Worm (Caenorhabditis elegans): ENCODE data around the gene F53A3.7.

Gene F53A3.7

DNA sequence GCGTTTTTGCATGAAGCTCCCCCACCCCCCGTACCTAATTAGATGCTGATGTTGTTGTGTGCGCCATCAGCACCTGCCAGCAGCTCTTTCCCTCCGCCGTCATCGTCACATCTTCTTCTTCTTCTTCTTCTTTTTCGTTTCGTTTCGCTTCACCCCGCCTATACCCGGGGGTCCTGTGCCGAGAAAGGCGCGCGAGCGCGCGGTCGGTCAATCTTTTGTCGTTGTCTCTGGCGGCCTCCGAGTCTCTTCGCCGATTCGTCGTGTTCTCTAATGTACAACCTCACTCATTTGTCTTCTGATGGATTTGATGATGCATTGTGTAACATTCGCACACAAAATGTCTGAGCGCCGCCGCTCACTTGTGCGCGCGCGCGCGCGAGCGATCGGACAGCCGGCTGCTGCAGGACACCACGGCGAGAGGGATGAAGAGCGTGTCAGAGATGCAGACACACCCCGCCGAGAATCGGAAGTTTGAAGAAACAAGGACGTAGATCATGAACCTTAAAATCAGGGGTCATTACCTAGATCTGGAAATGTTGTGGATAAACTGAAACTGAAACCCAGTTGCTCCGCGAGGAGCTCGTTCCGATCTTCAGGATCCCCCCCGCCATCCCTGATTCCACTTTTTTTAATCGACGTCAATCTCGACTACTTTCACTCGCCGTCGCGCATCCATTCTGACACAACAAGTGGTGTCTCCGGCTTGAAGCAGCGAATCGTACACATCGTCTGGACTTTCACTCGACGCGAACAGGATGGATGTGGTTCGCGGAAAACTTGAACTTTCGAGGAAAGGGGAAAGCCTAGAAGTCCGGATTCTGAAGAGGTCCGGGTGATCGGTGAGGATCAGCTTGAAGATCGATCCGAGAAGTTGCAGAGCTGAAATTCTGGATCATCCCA is 27.7 kb upstream of the F53A3.7 start:
- TF ChIP-seq elt-3 (tag; optimal IDR thresholded peaks at IDR 0.05) (peak; percentile 30), nhr-2 (tag; optimal IDR thresholded peaks at IDR 0.05) (peak; percentile 47), tbx-8 (GFP tag; optimal IDR thresholded peaks at IDR 0.05) (peak; percentile 74), blmp-1 (tag; optimal IDR thresholded peaks at IDR 0.05) (peak; percentile 60), M03D4.4 (tag; optimal IDR thresholded peaks at IDR 0.05) (peak; percentile 72), bed-3 (GFP tag; optimal IDR thresholded peaks at IDR 0.05) (peak; percentile 42), mab-5 (tag; optimal IDR thresholded peaks at IDR 0.05) (peak; percentile 42), lin-13 (tag; optimal IDR thresholded peaks at IDR 0.05) (no peak), ces-1 (GFP tag; optimal IDR thresholded peaks at IDR 0.05) (peak; percentile 82), ceh-83 (GFP tag; optimal IDR thresholded peaks at IDR 0.05) (peak; percentile 11), unc-62 (GFP tag; optimal IDR thresholded peaks at IDR 0.05) (peak; percentile 98), snpc-4 (tag; optimal IDR thresholded peaks at IDR 0.05) (no peak), pha-4 (tag; optimal IDR thresholded peaks at IDR 0.05) (peak; percentile 91), mep-1 (tag; optimal IDR thresholded peaks at IDR 0.05) (peak; percentile 79), drap-1 (GFP tag; optimal IDR thresholded peaks at IDR 0.05) (peak; percentile 64), lsy-2 (tag; optimal IDR thresholded peaks at IDR 0.05) (peak; percentile 52), nhr-76 (tag; optimal IDR thresholded peaks at IDR 0.05) (no peak), cnd-1 (tag; optimal IDR thresholded peaks at IDR 0.05) (peak; percentile 31), nhr-28 (tag; optimal IDR thresholded peaks at IDR 0.05) (no peak), sptf-1 (tag; optimal IDR thresholded peaks at IDR 0.05) (peak; percentile 89), lin-32 (GFP tag; optimal IDR thresholded peaks at IDR 0.05) (no peak), unc-120 (tag; optimal IDR thresholded peaks at IDR 0.05; ENCODE audit: poor library complexity, severe bottlenecking) (peak; percentile 94), ceh-43 (GFP tag; optimal IDR thresholded peaks at IDR 0.05) (peak; percentile 29), elt-1 (tag; optimal IDR thresholded peaks at IDR 0.05; ENCODE audit: borderline replicate concordance, insufficient read depth) (no peak), hlh-1 (tag; optimal IDR thresholded peaks at IDR 0.05) (peak; percentile 94), zip-8 (tag; optimal IDR thresholded peaks at IDR 0.05) (no peak), sem-2 (GFP tag; optimal IDR thresholded peaks at IDR 0.05) (no peak), mls-2 (tag; optimal IDR thresholded peaks at IDR 0.05) (peak; percentile 83), ceh-39 (tag; optimal IDR thresholded peaks at IDR 0.05) (no peak), ztf-11 (tag; optimal IDR thresholded peaks at IDR 0.05) (peak; percentile 42), nhr-12 (tag; optimal IDR thresholded peaks at IDR 0.05) (peak; percentile 3), nhr-237 (tag; optimal IDR thresholded peaks at IDR 0.05) (peak; percentile 78), ham-2 (GFP tag; optimal IDR thresholded peaks at IDR 0.05) (peak; percentile 98), unc-39 (tag; optimal IDR thresholded peaks at IDR 0.05) (no peak), flh-1 (GFP tag; optimal IDR thresholded peaks at IDR 0.05) (no peak)

DNA sequence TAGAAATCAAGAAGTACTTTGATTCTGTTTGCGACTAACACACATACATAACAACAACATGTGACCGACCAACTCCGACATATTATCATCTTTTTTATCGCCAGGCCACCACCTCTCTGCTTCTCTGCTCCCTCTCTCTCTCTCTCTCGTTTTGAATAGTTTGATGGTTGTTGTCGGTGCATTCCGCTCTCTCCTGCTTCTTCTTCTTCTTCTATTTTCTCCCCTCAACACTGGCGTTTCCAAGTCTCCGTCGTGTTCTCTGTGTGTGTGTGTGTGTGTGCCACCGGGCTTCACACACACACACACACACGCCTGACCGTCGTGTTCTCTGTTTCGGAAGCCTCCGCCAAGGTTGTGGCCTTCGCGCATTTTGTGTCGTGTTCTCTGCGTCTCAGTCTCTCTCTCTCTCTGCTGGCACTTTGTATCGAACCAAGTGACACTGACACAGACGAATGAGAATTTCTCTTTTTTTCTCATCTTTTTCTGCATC is 26.2 kb upstream of the F53A3.7 start:
- TF ChIP-seq nhr-12 (tag; optimal IDR thresholded peaks at IDR 0.05) (no peak), sem-2 (GFP tag; optimal IDR thresholded peaks at IDR 0.05) (no peak), ztf-11 (tag; optimal IDR thresholded peaks at IDR 0.05) (peak; percentile 68), mab-5 (tag; optimal IDR thresholded peaks at IDR 0.05) (peak; percentile 51), ceh-83 (GFP tag; optimal IDR thresholded peaks at IDR 0.05) (peak; percentile 6), tbx-8 (GFP tag; optimal IDR thresholded peaks at IDR 0.05) (no peak), hlh-1 (tag; optimal IDR thresholded peaks at IDR 0.05) (peak; percentile 94), ham-2 (GFP tag; optimal IDR thresholded peaks at IDR 0.05) (peak; percentile 82), snpc-4 (tag; optimal IDR thresholded peaks at IDR 0.05) (no peak), bed-3 (GFP tag; optimal IDR thresholded peaks at IDR 0.05) (no peak), sptf-1 (tag; optimal IDR thresholded peaks at IDR 0.05) (peak; percentile 86), nhr-76 (tag; optimal IDR thresholded peaks at IDR 0.05) (no peak), unc-62 (GFP tag; optimal IDR thresholded peaks at IDR 0.05) (peak; percentile 98), nhr-237 (tag; optimal IDR thresholded peaks at IDR 0.05) (peak; percentile 95), unc-39 (tag; optimal IDR thresholded peaks at IDR 0.05) (no peak), nhr-28 (tag; optimal IDR thresholded peaks at IDR 0.05) (peak; percentile 32), zip-8 (tag; optimal IDR thresholded peaks at IDR 0.05) (no peak), unc-120 (tag; optimal IDR thresholded peaks at IDR 0.05; ENCODE audit: poor library complexity, severe bottlenecking) (peak; percentile 93), blmp-1 (tag; optimal IDR thresholded peaks at IDR 0.05) (peak; percentile 85), M03D4.4 (tag; optimal IDR thresholded peaks at IDR 0.05) (peak; percentile 84), cnd-1 (tag; optimal IDR thresholded peaks at IDR 0.05) (no peak), lin-13 (tag; optimal IDR thresholded peaks at IDR 0.05) (peak; percentile 53), pha-4 (tag; optimal IDR thresholded peaks at IDR 0.05) (peak; percentile 94), mls-2 (tag; optimal IDR thresholded peaks at IDR 0.05) (peak; percentile 65), elt-1 (tag; optimal IDR thresholded peaks at IDR 0.05; ENCODE audit: borderline replicate concordance, insufficient read depth) (peak; percentile 58), lsy-2 (tag; optimal IDR thresholded peaks at IDR 0.05) (peak; percentile 78), flh-1 (GFP tag; optimal IDR thresholded peaks at IDR 0.05) (no peak), ceh-43 (GFP tag; optimal IDR thresholded peaks at IDR 0.05) (peak; percentile 62), nhr-2 (tag; optimal IDR thresholded peaks at IDR 0.05) (peak; percentile 64), lin-32 (GFP tag; optimal IDR thresholded peaks at IDR 0.05) (no peak), drap-1 (GFP tag; optimal IDR thresholded peaks at IDR 0.05) (peak; percentile 72), elt-3 (tag; optimal IDR thresholded peaks at IDR 0.05) (peak; percentile 73), mep-1 (tag; optimal IDR thresholded peaks at IDR 0.05) (peak; percentile 90), ceh-39 (tag; optimal IDR thresholded peaks at IDR 0.05) (peak; percentile 25), ces-1 (GFP tag; optimal IDR thresholded peaks at IDR 0.05) (peak; percentile 91)

Measured in whole organism, mixed stage, embryonic.